Worm (Caenorhabditis elegans) whole organism, young adult: ENCODE measurements around the gene lurp-1.
A peak's percentile ranks its signal among the peaks of the same experiment; 100 is the strongest.

Source experiments
- B0019.2 ChIP-seq: fragments of 200-800 bp; sonication (Bioruptor generic); conservative IDR thresholded peaks from 2 replicates; pipeline ENCODE4 v1.3.6; 2022; ENCODE audit warnings: missing genetic modification reagents, missing genetic modification characterization, missing compliant biosample characterization
- B0261.1 ChIP-seq: sonication (generic microtip); optimal IDR thresholded peaks from 2 replicates; lab custom pipeline; 2016; ENCODE audit warnings: mild to moderate bottlenecking, missing genetic modification characterization, moderate library complexity, missing compliant biosample characterization
- C06A6.2 ChIP-seq: fragments of 200-800 bp; sonication (Bioruptor generic); conservative IDR thresholded peaks from 2 replicates; pipeline ENCODE4 v1.3.6; 2022; ENCODE audit warnings: missing genetic modification characterization, missing compliant biosample characterization
- C17E4.6 ChIP-seq: fragments of 200-800 bp; sonication (Bioruptor generic); IDR thresholded peaks from 2 replicates; pipeline ENCODE4 v1.3.6; 2022; ENCODE audit warnings: missing genetic modification reagents, missing genetic modification characterization, missing compliant biosample characterization
- D2030.7 ChIP-seq: fragments of 200-800 bp; sonication (Bioruptor generic); IDR thresholded peaks from 2 replicates; pipeline ENCODE4 v1.3.6; 2022; ENCODE audit warnings: missing genetic modification reagents, missing genetic modification characterization, missing compliant biosample characterization
- F22D6.2 ChIP-seq: sonication (generic microtip); optimal IDR thresholded peaks from 2 replicates; lab custom pipeline; 2016; ENCODE audit warnings: mild to moderate bottlenecking, missing genetic modification characterization, missing compliant biosample characterization
- F23B12.7 ChIP-seq: sonication (generic microtip); optimal IDR thresholded peaks from 2 replicates; lab custom pipeline; 2017; ENCODE audit warnings: missing genetic modification characterization, mild to moderate bottlenecking, missing compliant biosample characterization, antibody characterized with exemption, moderate library complexity; ENCODE audit not compliant: insufficient read depth
- F33H1.4 ChIP-seq: fragments of 200-800 bp; sonication (Bioruptor generic); IDR thresholded peaks from 2 replicates; pipeline ENCODE4 v1.3.6; 2022; ENCODE audit warnings: missing genetic modification reagents, missing genetic modification characterization, missing compliant biosample characterization
- F52B5.7 ChIP-seq: sonication (generic microtip); optimal IDR thresholded peaks from 2 replicates; lab custom pipeline; 2016; ENCODE audit warnings: mild to moderate bottlenecking, missing genetic modification characterization, missing compliant biosample characterization
- F55B11.4 ChIP-seq: sonication (generic microtip); optimal IDR thresholded peaks from 2 replicates; lab custom pipeline; 2016; ENCODE audit warnings: missing compliant biosample characterization, missing genetic modification characterization, borderline replicate concordance; ENCODE audit not compliant: insufficient read depth
- F57C9.4 ChIP-seq: sonication (generic microtip); optimal IDR thresholded peaks from 2 replicates; lab custom pipeline; 2017; ENCODE audit warnings: mild to moderate bottlenecking, missing genetic modification characterization, missing compliant biosample characterization
- K12H6.12 ChIP-seq: fragments of 200-800 bp; sonication (Bioruptor generic); optimal IDR thresholded peaks from 2 replicates; lab custom pipeline; 2018; ENCODE audit warnings: mild to moderate bottlenecking, missing genetic modification characterization, missing compliant biosample characterization
- Y67H2A.10 ChIP-seq: fragments of 200-800 bp; sonication (Bioruptor generic); conservative IDR thresholded peaks from 2 replicates; pipeline ENCODE4 v1.3.6; 2022; ENCODE audit warnings: missing genetic modification reagents, missing genetic modification characterization, missing compliant biosample characterization
- ama-1 ChIP-seq, 3 experiments: fragments of 150-350 bp in 1 of 3; sonication (generic microtip) in 2 of 3; optimal IDR thresholded peaks; 2 replicates each; lab custom pipeline; 2014 to 2018; ENCODE audit warnings: missing biosample characterization in 2 of 3, missing genetic modification characterization in 2 of 3, missing genetic modification reagents in 2 of 3
- ceh-27 ChIP-seq: fragments of 200-800 bp; sonication (Bioruptor generic); optimal IDR thresholded peaks from 2 replicates; lab custom pipeline; 2018; ENCODE audit warnings: mild to moderate bottlenecking, missing genetic modification characterization, moderate library complexity, missing compliant biosample characterization
- ceh-40 ChIP-seq: fragments of 200-800 bp; sonication (Bioruptor generic); IDR thresholded peaks from 2 replicates; pipeline ENCODE4 v1.3.6; 2022; ENCODE audit warnings: missing genetic modification characterization, missing compliant biosample characterization
- egrh-3 ChIP-seq: fragments of 200-800 bp; sonication (Bioruptor generic); IDR thresholded peaks from 2 replicates; pipeline ENCODE4 v1.3.6; 2022; ENCODE audit warnings: missing genetic modification reagents, missing genetic modification characterization, missing compliant biosample characterization
- hmg-20 ChIP-seq: fragments of 200-800 bp; sonication (Bioruptor generic); IDR thresholded peaks from 2 replicates; pipeline ENCODE4 v1.3.6; 2022; ENCODE audit warnings: missing genetic modification reagents, missing genetic modification characterization, missing compliant biosample characterization
- let-526 ChIP-seq: fragments of 200-800 bp; sonication (Bioruptor generic); IDR thresholded peaks from 2 replicates; pipeline ENCODE4 v1.3.6; 2022; ENCODE audit warnings: missing genetic modification reagents, missing genetic modification characterization, missing compliant biosample characterization
- lin-35 ChIP-seq, 3 experiments: fragments of 150-350 bp in 2 of 3; sonication (generic microtip) in 1 of 3; optimal IDR thresholded peaks; 2 replicates each; lab custom pipeline; 2014 to 2018; ENCODE audit warnings: missing biosample characterization in 3 of 3, missing genetic modification characterization in 3 of 3, missing genetic modification reagents in 3 of 3
- lin-54 ChIP-seq: fragments of 200-800 bp; sonication (Bioruptor generic); optimal IDR thresholded peaks from 2 replicates; lab custom pipeline; 2018; ENCODE audit warnings: mild to moderate bottlenecking, missing genetic modification characterization, missing compliant biosample characterization
- lsy-27 ChIP-seq: sonication (generic microtip); optimal IDR thresholded peaks from 2 replicates; lab custom pipeline; 2017; ENCODE audit warnings: missing genetic modification characterization, mild to moderate bottlenecking, missing compliant biosample characterization, antibody characterized with exemption, missing genotype, borderline replicate concordance; ENCODE audit not compliant: insufficient read depth
- madf-10 ChIP-seq: sonication (generic microtip); optimal IDR thresholded peaks from 2 replicates; lab custom pipeline; 2016; ENCODE audit warnings: mild to moderate bottlenecking, missing genetic modification characterization, missing compliant biosample characterization
- mxl-1 ChIP-seq: sonication (generic microtip); optimal IDR thresholded peaks from 2 replicates; lab custom pipeline; 2016; ENCODE audit warnings: missing genetic modification characterization, missing compliant biosample characterization
- nfya-1 ChIP-seq: sonication (generic microtip); optimal IDR thresholded peaks from 2 replicates; lab custom pipeline; 2017; ENCODE audit warnings: antibody characterized with exemption, missing compliant biosample characterization, missing genetic modification characterization, borderline replicate concordance; ENCODE audit not compliant: insufficient read depth
- nfyb-1 ChIP-seq: fragments of 200-800 bp; sonication (Bioruptor generic); IDR thresholded peaks from 2 replicates; pipeline ENCODE4 v1.3.6; 2022; ENCODE audit warnings: missing genetic modification reagents, missing genetic modification characterization, missing compliant biosample characterization
- nhr-27 ChIP-seq: fragments of 200-800 bp; sonication (Bioruptor generic); optimal IDR thresholded peaks from 2 replicates; lab custom pipeline; 2018; ENCODE audit warnings: mild to moderate bottlenecking, missing genetic modification characterization, moderate library complexity, missing compliant biosample characterization
- nhr-80 ChIP-seq: sonication (generic microtip); optimal IDR thresholded peaks from 2 replicates; lab custom pipeline; 2016; ENCODE audit warnings: missing genetic modification characterization, missing compliant biosample characterization
- pha-4 ChIP-seq: fragments of 150-350 bp; sonication (generic microtip); optimal IDR thresholded peaks from 2 replicates; lab custom pipeline; 2014; ENCODE audit warnings: missing biosample characterization, missing genetic modification reagents, missing genetic modification characterization
- rcor-1 ChIP-seq: fragments of 200-800 bp; sonication (Bioruptor generic); IDR thresholded peaks from 2 replicates; pipeline ENCODE4 v1.3.6; 2022; ENCODE audit warnings: missing genetic modification reagents, missing genetic modification characterization, missing compliant biosample characterization
- rec-8 ChIP-seq, 2 experiments: sonication (generic microtip); optimal IDR thresholded peaks; 2 replicates each; lab custom pipeline; 2016; ENCODE audit warnings: mild to moderate bottlenecking in 2 of 2, missing genetic modification characterization in 2 of 2, missing genetic modification reagents in 2 of 2, missing genotype in 2 of 2, missing biosample characterization in 1 of 2, missing compliant biosample characterization in 1 of 2, moderate library complexity in 1 of 2
- rpc-1 ChIP-seq, 2 experiments: fragments of 150-350 bp in 1 of 2; sonication (generic microtip) in 1 of 2; optimal IDR thresholded peaks; 2 replicates each; lab custom pipeline; 2014 to 2018; ENCODE audit warnings: missing biosample characterization in 1 of 2, missing genetic modification characterization in 1 of 2, missing genetic modification reagents in 1 of 2, missing genotype in 1 of 2
- sdz-38 ChIP-seq: sonication (generic microtip); optimal IDR thresholded peaks from 2 replicates; lab custom pipeline; 2016; ENCODE audit warnings: missing genotype, missing genetic modification characterization, missing compliant biosample characterization
- sea-2 ChIP-seq: fragments of 200-800 bp; sonication (Bioruptor generic); IDR thresholded peaks from 2 replicates; pipeline ENCODE4 v1.3.6; 2022; ENCODE audit warnings: missing genetic modification characterization, missing compliant biosample characterization
- snpc-1.1 ChIP-seq: sonication (generic microtip); optimal IDR thresholded peaks from 2 replicates; lab custom pipeline; 2017; ENCODE audit warnings: missing genetic modification characterization, mild to moderate bottlenecking, missing compliant biosample characterization, antibody characterized with exemption, moderate library complexity, missing genotype, missing genetic modification reagents; ENCODE audit not compliant: insufficient read depth
- snpc-1.3 ChIP-seq: sonication (generic microtip); optimal IDR thresholded peaks from 2 replicates; lab custom pipeline; 2017; ENCODE audit warnings: missing genetic modification characterization, mild to moderate bottlenecking, missing compliant biosample characterization, antibody characterized with exemption, moderate library complexity, missing genotype, missing genetic modification reagents; ENCODE audit not compliant: insufficient read depth
- snpc-3.4 ChIP-seq: sonication (generic microtip); optimal IDR thresholded peaks from 2 replicates; lab custom pipeline; 2017; ENCODE audit warnings: missing genetic modification characterization, mild to moderate bottlenecking, missing compliant biosample characterization, antibody characterized with exemption, moderate library complexity, missing genotype, missing genetic modification reagents
- snpc-4 ChIP-seq, 5 experiments: fragments of 150-350 bp in 1 of 5; sonication (generic microtip) in 4 of 5; optimal IDR thresholded peaks; 2 replicates each; lab custom pipeline; 2014 to 2018; ENCODE audit warnings: missing genetic modification characterization in 5 of 5, missing biosample characterization in 3 of 5, antibody characterized with exemption in 2 of 5, mild to moderate bottlenecking in 2 of 5, missing compliant biosample characterization in 2 of 5, missing genotype in 2 of 5, moderate library complexity in 2 of 5, missing genetic modification reagents in 1 of 5
- tbp1 ChIP-seq: fragments of 200-800 bp; sonication (Bioruptor generic); optimal IDR thresholded peaks from 2 replicates; lab custom pipeline; 2018; ENCODE audit warnings: mild to moderate bottlenecking, missing genetic modification characterization, missing compliant biosample characterization
- ztf-18 ChIP-seq: sonication (generic microtip); optimal IDR thresholded peaks from 2 replicates; lab custom pipeline; 2016; ENCODE audit warnings: missing genotype, mild to moderate bottlenecking, missing genetic modification characterization, missing compliant biosample characterization

lurp-1 gene

ce11 chrII:10880625-10881024, at the start of gene lurp-1:
TSS of gene lurp-1 (plus strand) at chrII:10880925.
- TF ChIP-seq egrh-3 (GFP tag; lab: Robert Waterston, UW) = no peak
- no peak for TF ChIP-seq snpc-1.3 (tag; lab: Kevin White, UChicago)
- TF ChIP-seq C17E4.6 = no peak
- TF ChIP-seq K12H6.12 (tag; lab: Kevin White, UChicago) = no peak
- no peak for TF ChIP-seq sdz-38 (tag; lab: Kevin White, UChicago)
- no peak for TF ChIP-seq lin-35 (GFP tag; optimal IDR thresholded peaks at IDR 0.05; lab: Kevin White, UChicago)
- no peak for TF ChIP-seq nhr-27 (tag; lab: Kevin White, UChicago)
- TF ChIP-seq rec-8 (tag; optimal IDR thresholded peaks at IDR 0.05; lab: Kevin White, UChicago) = no peak
- TF ChIP-seq B0019.2 (GFP tag; lab: Robert Waterston, UW) = no peak
- no peak for TF ChIP-seq lsy-27 (tag; lab: Kevin White, UChicago)
- TF ChIP-seq, all 124 proteins: peak for 0

- TF ChIP-seq C06A6.2 (GFP tag; lab: Robert Waterston, UW) (no peak), ama-1 (optimal IDR thresholded peaks at IDR 0.05; lab: Kevin White, UChicago) (no peak), ama-1 (GFP tag; optimal IDR thresholded peaks at IDR 0.05; lab: Kevin White, UChicago) (no peak), madf-10 (tag; lab: Kevin White, UChicago) (no peak), nhr-80 (tag; lab: Kevin White, UChicago) (no peak), ceh-40 (GFP tag; lab: Robert Waterston, UW) (no peak), F57C9.4 (no peak), snpc-4 (GFP tag; optimal IDR thresholded peaks at IDR 0.05; lab: Kevin White, UChicago) (no peak), snpc-4 (tag; optimal IDR thresholded peaks at IDR 0.05; lab: Kevin White, UChicago) (no peak), rpc-1 (optimal IDR thresholded peaks at IDR 0.05; lab: Kevin White, UChicago) (no peak), rpc-1 (tag; optimal IDR thresholded peaks at IDR 0.05; lab: Kevin White, UChicago) (no peak), rcor-1 (no peak), egrh-3 (GFP tag; lab: Robert Waterston, UW) (no peak)
- TF ChIP-seq, all 124 proteins: peak for 0
These were observed 46.0 kb upstream of the lurp-1 start for ce11 chrII:10834717-10835116.

ce11 chrII:10838550-10838949, 42.2 kb upstream of the lurp-1 start:
- TF ChIP-seq nfyb-1 (GFP tag; lab: Robert Waterston, UW) (peak; percentile 30; the same call in 1 of the 2 replicates), F52B5.7 (tag; lab: Kevin White, UChicago) (no peak)

ce11 chrII:10840067-10840466, 40.7 kb upstream of the lurp-1 start:
- 0 out of 2 replicates have a peak, but pooled peaks have one; percentile 18 for TF ChIP-seq Y67H2A.10
- peak; percentile 75 for TF ChIP-seq snpc-3.4 (tag; lab: Kevin White, UChicago)
- TF ChIP-seq F23B12.7 (tag; lab: Kevin White, UChicago) = peak; percentile 82
- TF ChIP-seq lin-54 (GFP tag; lab: Kevin White, UChicago) = peak; percentile 81
- TF ChIP-seq hmg-20 (GFP tag; lab: Robert Waterston, UW) = peak; percentile 70; the same call in 1 of the 2 replicates
- TF ChIP-seq ceh-27 (GFP tag; lab: Kevin White, UChicago) = peak; percentile 92
- peak; percentile 94 for TF ChIP-seq B0261.1 (tag; lab: Kevin White, UChicago)
- peak; percentile 43 for TF ChIP-seq D2030.7 (GFP tag; lab: Robert Waterston, UW)
- peak; percentile 52 for TF ChIP-seq snpc-1.1 (tag; lab: Kevin White, UChicago)
- peak; percentile 63 for TF ChIP-seq F33H1.4 (GFP tag; lab: Robert Waterston, UW)
- 0 out of 2 replicates have a peak, but pooled peaks have one; percentile 19 for TF ChIP-seq B0019.2 (GFP tag; lab: Robert Waterston, UW)
- peak; percentile 79 for TF ChIP-seq ztf-18
- TF ChIP-seq sea-2 (GFP tag; lab: Robert Waterston, UW) = no peak
- no peak for TF ChIP-seq F55B11.4 (tag; lab: Kevin White, UChicago)
- peak; percentile 82 for TF ChIP-seq mxl-1 (tag; lab: Kevin White, UChicago)
- TF ChIP-seq tbp1 (GFP tag; lab: Kevin White, UChicago) = peak; percentile 99
- peak; percentile 85 for TF ChIP-seq let-526 (GFP tag; lab: Robert Waterston, UW)
- peak; percentile 60 for TF ChIP-seq F22D6.2
- no peak for TF ChIP-seq nfya-1 (tag; lab: Kevin White, UChicago)
- TF ChIP-seq pha-4 (tag; lab: Kevin White, UChicago) = no peak
- peak in 1 of 3 experiments; percentile 74 for TF ChIP-seq lin-35 (GFP tag; optimal IDR thresholded peaks at IDR 0.05; lab: Kevin White, UChicago)
